Worm (Caenorhabditis elegans) whole organism, young adult: ENCODE results near the gene ZK899.1.

Experiments
- F23B12.7 ChIP-seq: sonication (generic microtip); optimal IDR thresholded peaks from 2 replicates; lab custom pipeline; 2017; ENCODE audit warnings: missing genetic modification characterization, mild to moderate bottlenecking, missing compliant biosample characterization, antibody characterized with exemption, moderate library complexity; ENCODE audit not compliant: insufficient read depth
- attf-6 ChIP-seq: fragments of 200-800 bp; sonication (Bioruptor generic); IDR thresholded peaks from 2 replicates; pipeline ENCODE4 v1.3.6; 2022; ENCODE audit warnings: missing genetic modification reagents, missing genetic modification characterization, missing compliant biosample characterization
- nhr-90 ChIP-seq: sonication (generic microtip); optimal IDR thresholded peaks from 2 replicates; lab custom pipeline; 2016; ENCODE audit warnings: missing genotype, mild to moderate bottlenecking, missing genetic modification characterization, missing compliant biosample characterization
- pbrm-1 ChIP-seq: fragments of 200-800 bp; sonication (Bioruptor generic); IDR thresholded peaks from 2 replicates; pipeline ENCODE4 v1.3.6; 2022; ENCODE audit warnings: missing genetic modification reagents, missing genetic modification characterization, missing compliant biosample characterization
- pha-4 ChIP-seq: fragments of 150-350 bp; sonication (generic microtip); optimal IDR thresholded peaks from 2 replicates; lab custom pipeline; 2014; ENCODE audit warnings: missing biosample characterization, missing genetic modification reagents, missing genetic modification characterization
- unc-62 ChIP-seq: fragments of 150-350 bp; optimal IDR thresholded peaks from 2 replicates; lab custom pipeline; 2014; ENCODE audit warnings: missing biosample characterization, missing genetic modification reagents, missing genetic modification characterization

DNA sequence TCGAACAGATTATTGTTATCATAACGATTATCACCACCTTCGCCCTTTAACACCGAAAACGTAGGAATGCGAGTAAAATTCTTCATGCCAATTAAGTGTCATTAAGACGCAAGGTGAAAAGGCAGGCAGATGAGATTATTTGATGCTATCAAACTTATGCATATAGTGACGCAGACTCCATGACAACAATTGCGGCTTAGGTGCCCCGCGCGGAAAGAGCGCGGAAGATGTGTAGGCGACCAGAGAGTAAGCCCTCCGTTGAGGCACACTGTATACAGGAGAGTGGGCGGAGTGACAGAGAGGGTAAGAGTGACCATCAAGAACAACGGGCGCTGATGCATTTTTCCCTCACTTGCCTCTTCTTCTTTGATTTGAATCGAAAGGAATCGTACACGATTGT lies 48.2 kb downstream of the ZK899.1 start:
- TF ChIP-seq F23B12.7 (tag; lab: Kevin White, UChicago), result no peak
- no peak for TF ChIP-seq attf-6 (GFP tag; lab: Robert Waterston, UW)
- TF ChIP-seq pbrm-1 (GFP tag; lab: Robert Waterston, UW), result no peak
- no peak for TF ChIP-seq nhr-90
- TF ChIP-seq pha-4 (tag; lab: Kevin White, UChicago), result no peak
- no peak for TF ChIP-seq unc-62 (GFP tag; lab: Kevin White, UChicago)
